Worm (Caenorhabditis elegans) whole organism, L1 larva: ENCODE data around the gene nhr-214.

Source experiments
- C04F5.9 ChIP-seq: sonication (generic microtip); optimal IDR thresholded peaks from 2 replicates; lab custom pipeline; 2016; ENCODE audit warnings: missing genetic modification characterization, missing compliant biosample characterization
- C16A3.4 ChIP-seq: fragments of 150-350 bp; optimal IDR thresholded peaks from 2 replicates; lab custom pipeline; 2014; ENCODE audit warnings: missing biosample characterization, missing genetic modification characterization
- F16B12.6 ChIP-seq: fragments of 150-350 bp; optimal IDR thresholded peaks from 2 replicates; lab custom pipeline; 2014; ENCODE audit warnings: missing biosample characterization, missing genetic modification characterization
- Y116A8C.19 ChIP-seq: sonication (generic microtip); optimal IDR thresholded peaks from 2 replicates; lab custom pipeline; 2016; ENCODE audit warnings: missing compliant biosample characterization, missing genetic modification characterization, borderline replicate concordance
- alr-1 ChIP-seq: fragments of 200-800 bp; sonication (Bioruptor generic); optimal IDR thresholded peaks from 2 replicates; lab custom pipeline; 2018; ENCODE audit warnings: borderline replicate concordance, mild to moderate bottlenecking, missing genetic modification characterization, missing compliant biosample characterization
- ama-1 ChIP-seq: fragments of 150-350 bp; optimal IDR thresholded peaks from 2 replicates; lab custom pipeline; 2014
- blmp-1 ChIP-seq: fragments of 150-350 bp; optimal IDR thresholded peaks from 2 replicates; lab custom pipeline; 2014; ENCODE audit warnings: missing biosample characterization, missing genetic modification characterization
- ceh-90 ChIP-seq: sonication (generic microtip); optimal IDR thresholded peaks from 2 replicates; lab custom pipeline; 2016; ENCODE audit warnings: missing genetic modification characterization, missing compliant biosample characterization
- ces-1 ChIP-seq: fragments of 150-350 bp; optimal IDR thresholded peaks from 2 replicates; lab custom pipeline; 2014; ENCODE audit warnings: missing biosample characterization, missing genetic modification reagents, missing genetic modification characterization
- dpl-1 ChIP-seq, 3 experiments: fragments of 150-350 bp in 2 of 3; sonication (generic microtip) in 1 of 3; optimal IDR thresholded peaks; 2 replicates each; lab custom pipeline; 2014 to 2017; ENCODE audit warnings: missing biosample characterization in 3 of 3, missing genetic modification characterization in 3 of 3, missing genetic modification reagents in 3 of 3
- dsc-1 ChIP-seq: sonication (generic microtip); optimal IDR thresholded peaks from 2 replicates; lab custom pipeline; 2016; ENCODE audit warnings: mild to moderate bottlenecking, missing genetic modification characterization, missing compliant biosample characterization
- efl-3 ChIP-seq: fragments of 200-800 bp; sonication (Bioruptor generic); optimal IDR thresholded peaks from 2 replicates; lab custom pipeline; 2018; ENCODE audit warnings: mild to moderate bottlenecking, missing genetic modification characterization, missing compliant biosample characterization
- elt-2 ChIP-seq: sonication (generic microtip); optimal IDR thresholded peaks from 2 replicates; lab custom pipeline; 2016; ENCODE audit warnings: missing genetic modification characterization, mild to moderate bottlenecking, inconsistent platforms, missing compliant biosample characterization, missing genetic modification reagents
- grh-1 ChIP-seq: fragments of 200-800 bp; sonication (Bioruptor generic); IDR thresholded peaks from 2 replicates; pipeline ENCODE4 v1.3.6; 2022; ENCODE audit warnings: missing genetic modification reagents, missing genetic modification characterization, missing compliant biosample characterization
- hlh-17 ChIP-seq: fragments of 200-800 bp; sonication (Bioruptor generic); optimal IDR thresholded peaks from 2 replicates; lab custom pipeline; 2018; ENCODE audit warnings: missing genetic modification characterization, mild to moderate bottlenecking, missing compliant biosample characterization, moderate library complexity, borderline replicate concordance
- irx-1 ChIP-seq: sonication (generic microtip); optimal IDR thresholded peaks from 2 replicates; lab custom pipeline; 2016; ENCODE audit warnings: missing genetic modification characterization, missing compliant biosample characterization
- isw-1 ChIP-seq: fragments of 200-800 bp; sonication (Bioruptor generic); IDR thresholded peaks from 2 replicates; pipeline ENCODE4 v1.3.6; 2022; ENCODE audit warnings: missing genetic modification characterization, missing compliant biosample characterization
- lin-13 ChIP-seq: fragments of 150-350 bp; optimal IDR thresholded peaks from 2 replicates; lab custom pipeline; 2014; ENCODE audit warnings: missing biosample characterization, missing genetic modification reagents, missing genetic modification characterization
- lir-3 ChIP-seq: sonication (generic microtip); optimal IDR thresholded peaks from 2 replicates; lab custom pipeline; 2016; ENCODE audit warnings: mild to moderate bottlenecking, missing genetic modification characterization, moderate library complexity, missing compliant biosample characterization; ENCODE audit not compliant: poor library complexity
- lsy-2 ChIP-seq, 2 experiments: fragments of 150-350 bp; optimal IDR thresholded peaks; 2 replicates each; lab custom pipeline; 2014; ENCODE audit warnings: missing biosample characterization in 2 of 2, missing genetic modification characterization in 2 of 2
- mep-1 ChIP-seq: fragments of 150-350 bp; optimal IDR thresholded peaks from 2 replicates; lab custom pipeline; 2014; ENCODE audit warnings: missing biosample characterization, missing genetic modification characterization
- nhr-237 ChIP-seq: fragments of 150-350 bp; optimal IDR thresholded peaks from 2 replicates; lab custom pipeline; 2014; ENCODE audit warnings: missing biosample characterization, missing genetic modification characterization
- nhr-90 ChIP-seq: sonication (generic microtip); optimal IDR thresholded peaks from 2 replicates; lab custom pipeline; 2016; ENCODE audit warnings: mild to moderate bottlenecking, missing genetic modification characterization, missing compliant biosample characterization; ENCODE audit not compliant: poor library complexity
- skn-1 ChIP-seq: fragments of 150-350 bp; optimal IDR thresholded peaks from 2 replicates; lab custom pipeline; 2014; ENCODE audit warnings: missing biosample characterization, missing genetic modification characterization
- snpc-4 ChIP-seq: fragments of 150-350 bp; optimal IDR thresholded peaks from 2 replicates; lab custom pipeline; 2014; ENCODE audit warnings: missing biosample characterization, missing genetic modification characterization
- sptf-1 ChIP-seq: fragments of 150-350 bp; optimal IDR thresholded peaks from 2 replicates; lab custom pipeline; 2014; ENCODE audit warnings: missing biosample characterization, missing genetic modification characterization
- tbx-2 ChIP-seq: sonication (generic microtip); optimal IDR thresholded peaks from 2 replicates; lab custom pipeline; 2016; ENCODE audit warnings: missing genetic modification characterization, missing compliant biosample characterization
- tlp-1 ChIP-seq: fragments of 150-350 bp; optimal IDR thresholded peaks from 2 replicates; lab custom pipeline; 2014; ENCODE audit warnings: missing biosample characterization, missing genetic modification characterization
- unc-130 ChIP-seq: fragments of 150-350 bp; optimal IDR thresholded peaks from 2 replicates; lab custom pipeline; 2017; ENCODE audit warnings: missing biosample characterization, missing genetic modification characterization, inconsistent platforms
- unc-30 ChIP-seq: sonication (generic microtip); optimal IDR thresholded peaks from 2 replicates; lab custom pipeline; 2017; ENCODE audit warnings: missing biosample characterization, missing genetic modification characterization
- unc-86 ChIP-seq: sonication (generic microtip); optimal IDR thresholded peaks from 2 replicates; lab custom pipeline; 2016; ENCODE audit warnings: missing genetic modification characterization, missing compliant biosample characterization
- unc-98 ChIP-seq: fragments of 200-800 bp; sonication (Bioruptor generic); IDR thresholded peaks from 2 replicates; pipeline ENCODE4 v1.3.6; 2022; ENCODE audit warnings: missing genetic modification characterization, missing compliant biosample characterization
- vab-15 ChIP-seq: sonication (generic microtip); optimal IDR thresholded peaks from 2 replicates; lab custom pipeline; 2017; ENCODE audit warnings: missing genotype, mild to moderate bottlenecking, missing genetic modification characterization, missing compliant biosample characterization
- xbp-1 ChIP-seq: sonication (generic microtip); optimal IDR thresholded peaks from 2 replicates; lab custom pipeline; 2016; ENCODE audit warnings: missing genetic modification characterization, missing compliant biosample characterization
- zag-1 ChIP-seq: fragments of 150-350 bp; optimal IDR thresholded peaks from 2 replicates; lab custom pipeline; 2014; ENCODE audit warnings: missing biosample characterization, missing genetic modification characterization
- zip-4 ChIP-seq: fragments of 200-800 bp; sonication (Bioruptor generic); optimal IDR thresholded peaks from 2 replicates; lab custom pipeline; 2018; ENCODE audit warnings: mild to moderate bottlenecking, missing genetic modification characterization, moderate library complexity, missing compliant biosample characterization
- ztf-4 ChIP-seq: fragments of 150-350 bp; optimal IDR thresholded peaks from 2 replicates; lab custom pipeline; 2014; ENCODE audit warnings: missing biosample characterization, missing genetic modification characterization

The nhr-214 gene

ce11 chrX:12661091-12661526, 40.8 kb downstream of the nhr-214 start (continued):
- TF ChIP-seq mep-1 (tag; lab: Kevin White, UChicago) (peak; percentile 48), C16A3.4 (tag; lab: Kevin White, UChicago) (peak; percentile 69), Y116A8C.19 (no peak), alr-1 (tag; lab: Kevin White, UChicago) (no peak), zip-4 (GFP tag; lab: Kevin White, UChicago) (no peak), ces-1 (no peak), grh-1 (no peak), ceh-90 (tag; lab: Kevin White, UChicago) (no peak), nhr-237 (tag; lab: Kevin White, UChicago) (no peak), dpl-1 (GFP tag; optimal IDR thresholded peaks at IDR 0.05; lab: Kevin White, UChicago) (no peak), unc-130 (tag; lab: Kevin White, UChicago) (peak; percentile 13), sptf-1 (tag; lab: Kevin White, UChicago) (no peak), zag-1 (tag; lab: Kevin White, UChicago) (no peak), isw-1 (GFP tag; lab: Robert Waterston, UW) (no peak), hlh-17 (GFP tag; lab: Kevin White, UChicago) (no peak), unc-98 (GFP tag; lab: Robert Waterston, UW) (no peak), lir-3 (tag; lab: Kevin White, UChicago) (peak; percentile 38), vab-15 (no peak), lsy-2 (tag; optimal IDR thresholded peaks at IDR 0.05; lab: Kevin White, UChicago) (peak in 1 of 2 experiments; percentile 49), lin-13 (GFP tag; lab: Kevin White, UChicago) (peak; percentile 52), unc-30 (no peak), tlp-1 (tag; lab: Kevin White, UChicago) (no peak), ama-1 (lab: Kevin White, UChicago) (no peak), snpc-4 (tag; lab: Kevin White, UChicago) (no peak), dsc-1 (peak; percentile 47), elt-2 (peak; percentile 36), irx-1 (tag; lab: Kevin White, UChicago) (no peak), unc-86 (tag; lab: Kevin White, UChicago) (no peak), efl-3 (GFP tag; lab: Kevin White, UChicago) (no peak), ztf-4 (tag; lab: Kevin White, UChicago) (peak; percentile 7), skn-1 (tag; lab: Kevin White, UChicago) (peak; percentile 39), xbp-1 (tag; lab: Kevin White, UChicago) (peak; percentile 26), F16B12.6 (tag; lab: Kevin White, UChicago) (no peak), C04F5.9 (tag; lab: Kevin White, UChicago) (no peak), tbx-2 (tag; lab: Kevin White, UChicago) (peak; percentile 26)

ce11 chrX:12659814-12660213, 42.0 kb downstream of the nhr-214 start, which contains the start of gene C02B4.3:
Gene C02B4.3, minus strand, starts transcription at chrX:12659847.
- no peak for TF ChIP-seq unc-130 (tag; lab: Kevin White, UChicago)
- TF ChIP-seq grh-1 = no peak
- no peak for TF ChIP-seq hlh-17 (GFP tag; lab: Kevin White, UChicago)
- TF ChIP-seq F16B12.6 (tag; lab: Kevin White, UChicago) = no peak
- TF ChIP-seq nhr-90 = no peak

ce11 chrX:12656420-12657033, 45.3 kb downstream of the nhr-214 start:
- TF ChIP-seq C04F5.9 (tag; lab: Kevin White, UChicago) (no peak), blmp-1 (tag; lab: Kevin White, UChicago) (peak; percentile 41), zag-1 (tag; lab: Kevin White, UChicago) (no peak)
- TF ChIP-seq, all 84 proteins: peak for 1
